Fruit fly (Drosophila melanogaster): ENCODE data around the gene Uros1.

The Uros1 gene

DNA sequence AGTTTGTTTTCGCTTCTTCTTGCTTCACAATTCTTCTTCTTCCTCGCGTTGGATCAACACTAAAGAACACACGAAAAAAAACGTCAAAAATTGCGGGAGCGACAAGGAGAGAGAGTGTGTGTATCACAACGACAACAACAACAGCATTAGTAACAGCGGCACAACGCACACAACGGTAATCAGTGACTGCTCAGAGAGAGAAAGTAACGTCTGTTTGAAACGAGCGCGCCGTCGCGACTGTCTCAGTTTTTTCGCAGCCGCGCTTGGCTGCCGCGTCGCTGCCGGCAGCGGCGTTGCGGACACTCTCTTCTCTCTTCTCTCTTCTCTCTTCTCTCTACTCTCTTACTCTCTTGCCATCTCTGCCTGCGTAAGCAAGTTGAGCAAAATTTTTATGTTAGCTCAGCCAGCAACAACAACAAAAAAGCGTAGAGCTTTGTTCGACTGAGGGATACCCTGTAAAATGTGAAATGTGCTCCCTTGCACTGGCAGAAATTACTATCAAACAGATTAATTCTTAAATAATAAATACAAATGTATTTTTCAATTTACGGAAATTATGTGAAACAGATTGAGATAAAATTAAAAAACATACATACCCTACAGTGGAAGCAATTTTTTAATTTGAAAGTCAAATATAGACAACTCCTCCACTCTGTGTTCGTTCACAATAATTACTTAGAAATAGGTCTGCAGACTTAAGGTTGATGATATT lies 8.3 kb downstream of the Uros1 start (continued):
- TF ChIP-seq CG1024 (GFP tag; IDR thresholded peaks at IDR 0.05): 0 out of 2 replicates have a peak, but pooled peaks have one; percentile 37
- TF ChIP-seq CG10321 (GFP tag; IDR thresholded peaks at IDR 0.05): no peak
- TF ChIP-seq gcm2 (GFP tag; optimal IDR thresholded peaks at IDR 0.05): peak; percentile 5
- peak; percentile 63 for TF ChIP-seq CG4424 (GFP tag; optimal IDR thresholded peaks at IDR 0.05)
- TF ChIP-seq sisA (GFP tag; IDR thresholded peaks at IDR 0.05): peak; percentile 83
- TF ChIP-seq CG17328 (GFP tag; IDR thresholded peaks at IDR 0.05): peak; percentile 72
- TF ChIP-seq Side (GFP tag; optimal IDR thresholded peaks at IDR 0.05): no peak
- peak; percentile 63 for TF ChIP-seq org-1 (GFP tag; optimal IDR thresholded peaks at IDR 0.05)
- TF ChIP-seq CrebB (tag; optimal IDR thresholded peaks at IDR 0.05): no peak
- TF ChIP-seq Eip74EF (GFP tag; optimal IDR thresholded peaks at IDR 0.05): peak in 1 of 2 experiments; percentile 46
- TF ChIP-seq CG12071 (GFP tag; optimal IDR thresholded peaks at IDR 0.05): peak; percentile 41
- TF ChIP-seq oc (tag; optimal IDR thresholded peaks at IDR 0.05): peak; percentile 41
- TF ChIP-seq Abd-B (GFP tag; optimal IDR thresholded peaks at IDR 0.05): peak; percentile 61
- TF ChIP-seq CG17612 (GFP tag; IDR thresholded peaks at IDR 0.05): no peak; the same call in 1 of the 2 replicates
- TF ChIP-seq ham (GFP tag; IDR thresholded peaks at IDR 0.05): no peak
- TF ChIP-seq Gug (GFP tag; IDR thresholded peaks at IDR 0.05): peak; percentile 52; the same call in 3 of the 4 replicates
- peak; percentile 32; the same call in 1 of the 2 replicates for TF ChIP-seq CG9215 (GFP tag; IDR thresholded peaks at IDR 0.05)
- TF ChIP-seq trem (tag; optimal IDR thresholded peaks at IDR 0.05): peak; percentile 46
- TF ChIP-seq CG9817 (tag; optimal IDR thresholded peaks at IDR 0.05): peak; percentile 43
- 0 out of 3 replicates have a peak, but pooled peaks have one; percentile 41 for TF ChIP-seq CG3726 (GFP tag; IDR thresholded peaks at IDR 0.05)
- peak; percentile 55 for TF ChIP-seq CG7372 (GFP tag; IDR thresholded peaks at IDR 0.05)
- peak; percentile 53 for TF ChIP-seq dmrt11E (tag; optimal IDR thresholded peaks at IDR 0.05)
- 0 out of 2 replicates have a peak, but pooled peaks have one; percentile 43 for TF ChIP-seq CG11085 (GFP tag; IDR thresholded peaks at IDR 0.05)
- TF ChIP-seq Nf-YC (tag; optimal IDR thresholded peaks at IDR 0.05): no peak
- peak; percentile 60; the same call in 1 of the 2 replicates for TF ChIP-seq rib (GFP tag; IDR thresholded peaks at IDR 0.05)
- TF ChIP-seq CG31441 (GFP tag; IDR thresholded peaks at IDR 0.05): peak; percentile 80
- TF ChIP-seq mirr (GFP tag; optimal IDR thresholded peaks at IDR 0.05): peak; percentile 14
- peak; percentile 23 for TF ChIP-seq shn (GFP tag; optimal IDR thresholded peaks at IDR 0.05)
- TF ChIP-seq Max (GFP tag; optimal IDR thresholded peaks at IDR 0.05): peak; percentile 66
- peak; percentile 85 for TF ChIP-seq CG11504 (tag; optimal IDR thresholded peaks at IDR 0.05)
- TF ChIP-seq aop (GFP tag; IDR thresholded peaks at IDR 0.05): no peak
- peak; percentile 11 for TF ChIP-seq CG6854 (GFP tag; optimal IDR thresholded peaks at IDR 0.05)
- peak; percentile 61 for TF ChIP-seq esg (GFP tag; conservative IDR thresholded peaks at IDR 0.05)
- TF ChIP-seq H2.0 (GFP tag; IDR thresholded peaks at IDR 0.05): peak; percentile 67
- peak; percentile 65 for TF ChIP-seq seq (GFP tag; IDR thresholded peaks at IDR 0.05)
- TF ChIP-seq CG15514 (GFP tag; optimal IDR thresholded peaks at IDR 0.05): peak; percentile 23
- TF ChIP-seq ERR (GFP tag; optimal IDR thresholded peaks at IDR 0.05): peak; percentile 31
- no peak for TF ChIP-seq HLH4C (GFP tag; IDR thresholded peaks at IDR 0.05; ENCODE audit: partially characterized antibody)
- TF ChIP-seq NfI (GFP tag; optimal IDR thresholded peaks at IDR 0.05): peak; percentile 74
- TF ChIP-seq Rfx (GFP tag; IDR thresholded peaks at IDR 0.05): peak; percentile 75
- TF ChIP-seq CG12104 (GFP tag; optimal IDR thresholded peaks at IDR 0.05): peak; percentile 67
- TF ChIP-seq sqz (GFP tag; optimal IDR thresholded peaks at IDR 0.05): peak; percentile 92
- no peak for TF ChIP-seq CG33213 (GFP tag; optimal IDR thresholded peaks at IDR 0.05)
- peak; percentile 13 for TF ChIP-seq Atf-2 (GFP tag; optimal IDR thresholded peaks at IDR 0.05)
- peak; percentile 82; the same call in 2 of the 4 replicates for TF ChIP-seq chinmo (GFP tag; IDR thresholded peaks at IDR 0.05; ENCODE audit: partially characterized antibody)
- TF ChIP-seq mld (GFP tag; IDR thresholded peaks at IDR 0.05; ENCODE audit: partially characterized antibody): no peak
- peak; percentile 85 for TF ChIP-seq CoRest (tag; optimal IDR thresholded peaks at IDR 0.05)
- no peak for TF ChIP-seq CG8089 (GFP tag; optimal IDR thresholded peaks at IDR 0.05)
- peak; percentile 38 for TF ChIP-seq Ravus (GFP tag; IDR thresholded peaks at IDR 0.05)

All from whole organism, embryonic.